ENCODE assay signal across 5 worm cellular contexts in genomic region chrX:13584725-13585371, ce11.
TF ChIP-seq lines count a peak whose summit lies in the region.

Gene unc-84 (plus strand): TSS chrX:13584775.

TF ChIP-seq in whole organism, L1 larva, 84 proteins besides CTCF, POLR2A, EP300 and RAD21 (continues in another document):
- TF ChIP-seq tbx-2 (tag; optimal IDR thresholded peaks at IDR 0.05; lab: Kevin White, UChicago) (peak; percentile 14), lin-14 (GFP tag; optimal IDR thresholded peaks at IDR 0.05; lab: Kevin White, UChicago) (peak; percentile 18), irx-1 (tag; optimal IDR thresholded peaks at IDR 0.05; lab: Kevin White, UChicago) (no peak), unc-130 (tag; optimal IDR thresholded peaks at IDR 0.05; lab: Kevin White, UChicago) (no peak), rnt-1 (tag; optimal IDR thresholded peaks at IDR 0.05; lab: Kevin White, UChicago) (peak; percentile 59), nhr-90 (tag; optimal IDR thresholded peaks at IDR 0.05; lab: Kevin White, UChicago; ENCODE audit: poor library complexity) (peak; percentile 30), nhr-47 (tag; optimal IDR thresholded peaks at IDR 0.05; lab: Kevin White, UChicago) (peak; percentile 49), vab-15 (tag; optimal IDR thresholded peaks at IDR 0.05; lab: Kevin White, UChicago) (no peak), nhr-71 (tag; optimal IDR thresholded peaks at IDR 0.05; lab: Kevin White, UChicago) (peak; percentile 39), pag-3 (tag; optimal IDR thresholded peaks at IDR 0.05; lab: Kevin White, UChicago; ENCODE audit: borderline replicate concordance, insufficient read depth) (no peak), swsn-7 (tag; optimal IDR thresholded peaks at IDR 0.05; lab: Kevin White, UChicago) (peak; percentile 2), ztf-11 (tag; optimal IDR thresholded peaks at IDR 0.05; lab: Kevin White, UChicago) (peak in 1 of 2 experiments; percentile 35), nhr-20 (tag; optimal IDR thresholded peaks at IDR 0.05; lab: Kevin White, UChicago) (peak; percentile 10), unc-98 (GFP tag; IDR thresholded peaks at IDR 0.05; lab: Robert Waterston, UW) (no peak), dpl-1 (GFP tag; optimal IDR thresholded peaks at IDR 0.05; lab: Kevin White, UChicago) (peak; percentile 54 to 78 (median 68)), C16A3.4 (tag; optimal IDR thresholded peaks at IDR 0.05; lab: Kevin White, UChicago) (no peak), ceh-90 (tag; optimal IDR thresholded peaks at IDR 0.05; lab: Kevin White, UChicago) (peak; percentile 38), lin-35 (GFP tag; optimal IDR thresholded peaks at IDR 0.05; lab: Kevin White, UChicago) (peak; percentile 45 to 77)

TF ChIP-seq in whole organism, L3 larva, 47 proteins besides CTCF, POLR2A, EP300 and RAD21:
- TF ChIP-seq elt-1 (tag; optimal IDR thresholded peaks at IDR 0.05; lab: Kevin White, UChicago) (no peak), jun-1 (tag; optimal IDR thresholded peaks at IDR 0.05; lab: Kevin White, UChicago) (no peak), elt-2 (tag; optimal IDR thresholded peaks at IDR 0.05; lab: Kevin White, UChicago) (peak; percentile 2), lin-15B (tag; optimal IDR thresholded peaks at IDR 0.05; lab: Kevin White, UChicago) (peak; percentile 16), pha-4 (tag; optimal IDR thresholded peaks at IDR 0.05; lab: Kevin White, UChicago) (peak; percentile 48), nhr-12 (tag; optimal IDR thresholded peaks at IDR 0.05; lab: Kevin White, UChicago) (no peak)

TF ChIP-seq in whole organism, early embryonic, 17 proteins besides CTCF, POLR2A, EP300 and RAD21:
- TF ChIP-seq pes-1 (GFP tag; IDR thresholded peaks at IDR 0.05; lab: Robert Waterston, UW) (peak; percentile 63; the same call in 1 of the 2 replicates), ceh-13 (GFP tag; optimal IDR thresholded peaks at IDR 0.05; lab: Kevin White, UChicago) (no peak), hmg-4 (GFP tag; optimal IDR thresholded peaks at IDR 0.05; lab: Kevin White, UChicago) (peak; percentile 4)

TF ChIP-seq in whole organism, midembryonic, 9 proteins besides CTCF, POLR2A, EP300 and RAD21:
- TF ChIP-seq cog-1 (tag; optimal IDR thresholded peaks at IDR 0.05; lab: Kevin White, UChicago) (no peak), ztf-23 (GFP tag; IDR thresholded peaks at IDR 0.05; lab: Robert Waterston, UW) (no peak), flt-1 (GFP tag; IDR thresholded peaks at IDR 0.05; lab: Robert Waterston, UW) (peak; percentile 42; the same call in 1 of the 2 replicates), T22C8.4 (GFP tag; IDR thresholded peaks at IDR 0.05; lab: Robert Waterston, UW) (no peak), klf-2 (GFP tag; conservative IDR thresholded peaks at IDR 0.05; lab: Robert Waterston, UW) (no peak), ztf-29 (GFP tag; IDR thresholded peaks at IDR 0.05; lab: Robert Waterston, UW) (no peak), med-1 (GFP tag; optimal IDR thresholded peaks at IDR 0.05; lab: Kevin White, UChicago; ENCODE audit: insufficient read depth) (no peak), tab-1 (GFP tag; IDR thresholded peaks at IDR 0.05; lab: Robert Waterston, UW) (0 out of 2 replicates have a peak, but pooled peaks have one; percentile 39), ref-1 (GFP tag; conservative IDR thresholded peaks at IDR 0.05; lab: Robert Waterston, UW) (no peak)

TF ChIP-seq in whole organism, young adult, 124 proteins besides CTCF, POLR2A, EP300 and RAD21:
- TF ChIP-seq zfh-2 (GFP tag; conservative IDR thresholded peaks at IDR 0.05; lab: Robert Waterston, UW): peak; percentile 58; the same call in 1 of the 2 replicates
- no peak for TF ChIP-seq ztf-6 (GFP tag; IDR thresholded peaks at IDR 0.05; lab: Robert Waterston, UW)
- TF ChIP-seq lin-54 (GFP tag; optimal IDR thresholded peaks at IDR 0.05; lab: Kevin White, UChicago): peak; percentile 10

Comparison
In these comparisons a context has a peak if more than half of its experiments do, and no peak if none do; other contexts are left out.
1. Of the 8 proteins assayed by ChIP-seq in both whole organism, young adult and whole organism, L1 larva: peak only in whole organism, young adult: none; only in whole organism, L1 larva: dpl-1, efl-1, lin-35 and nhr-90; in both: none; in neither: 4.